Worm (Caenorhabditis elegans): Measurements from ENCODE around the gene fbxc-53.

- TF ChIP-seq tab-1 (GFP tag; IDR thresholded peaks at IDR 0.05) (no peak), ztf-23 (GFP tag; IDR thresholded peaks at IDR 0.05) (no peak), klf-2 (GFP tag; conservative IDR thresholded peaks at IDR 0.05) (no peak), flt-1 (GFP tag; IDR thresholded peaks at IDR 0.05) (no peak), ztf-29 (GFP tag; IDR thresholded peaks at IDR 0.05) (no peak), cog-1 (tag; optimal IDR thresholded peaks at IDR 0.05) (no peak), T22C8.4 (GFP tag; IDR thresholded peaks at IDR 0.05) (no peak), med-1 (GFP tag; optimal IDR thresholded peaks at IDR 0.05; ENCODE audit: insufficient read depth) (no peak)
These were observed 42.5 kb downstream of the fbxc-53 start, which contains the start of gene rcd-1 for ce11 chrII:3753598-3753997.

All from whole organism, midembryonic.